Worm (Caenorhabditis elegans): ENCODE measurements around the gene gfi-1.

- TF ChIP-seq ztf-11 (tag; optimal IDR thresholded peaks at IDR 0.05) (no peak), snpc-4 (tag; optimal IDR thresholded peaks at IDR 0.05) (no peak), nhr-76 (tag; optimal IDR thresholded peaks at IDR 0.05) (no peak), zip-4 (GFP tag; optimal IDR thresholded peaks at IDR 0.05) (no peak), nhr-20 (tag; optimal IDR thresholded peaks at IDR 0.05) (no peak)
These were observed 9.0 kb upstream of the gfi-1 start, which contains the start of gene bcf-1 for ce11 chrV:6408733-6409227.

All from whole organism, L1 larva.